Fruit fly (Drosophila melanogaster) whole organism, embryonic: ENCODE results near the gene CG15818.

Experiments
- CG10209 ChIP-seq: fragments of 200-800 bp; sonication (Bioruptor generic); optimal IDR thresholded peaks from 3 replicates; lab custom pipeline; 2017; ENCODE audit warnings: missing biosample characterization, mild to moderate bottlenecking, missing genetic modification characterization, missing genetic modification reagents
- CG10274 ChIP-seq: fragments of 200-800 bp; sonication (Bioruptor generic); optimal IDR thresholded peaks from 3 replicates; lab custom pipeline; 2017; ENCODE audit warnings: missing biosample characterization, mild to moderate bottlenecking, missing genetic modification characterization
- CG10366 ChIP-seq: fragments of 200-800 bp; sonication (Bioruptor generic); IDR thresholded peaks from 2 replicates; pipeline ENCODE4 v1.3.6; 2022; ENCODE audit warnings: missing biosample characterization, missing genetic modification characterization
- CG11398 ChIP-seq: fragments of 200-800 bp; sonication (Bioruptor generic); optimal IDR thresholded peaks from 2 replicates; lab custom pipeline; 2016; ENCODE audit warnings: missing biosample characterization, missing genetic modification characterization
- CG12104 ChIP-seq: fragments of 200-800 bp; sonication (Bioruptor generic); optimal IDR thresholded peaks from 3 replicates; lab custom pipeline; 2016; ENCODE audit warnings: missing biosample characterization, missing genetic modification characterization
- CG14667 ChIP-seq: fragments of 200-800 bp; sonication (Bioruptor generic); IDR thresholded peaks from 2 replicates; pipeline ENCODE4 v1.3.6; 2022; ENCODE audit warnings: missing biosample characterization, missing genetic modification characterization
- CG15601 ChIP-seq: fragments of 200-800 bp; sonication (Bioruptor generic); optimal IDR thresholded peaks from 3 replicates; lab custom pipeline; 2019; ENCODE audit warnings: missing biosample characterization, mild to moderate bottlenecking, missing genetic modification characterization, moderate library complexity
- CG31388 ChIP-seq: fragments of 200-800 bp; sonication (Bioruptor generic); optimal IDR thresholded peaks from 2 replicates; lab custom pipeline; 2016; ENCODE audit warnings: missing biosample characterization, missing genetic modification characterization
- CG3995 ChIP-seq: fragments of 200-800 bp; sonication (Bioruptor generic); optimal IDR thresholded peaks from 3 replicates; lab custom pipeline; 2016; ENCODE audit warnings: missing biosample characterization, missing genetic modification characterization
- CG4730 ChIP-seq: fragments of 200-800 bp; sonication (Bioruptor generic); IDR thresholded peaks from 2 replicates; pipeline ENCODE4 v1.3.6; 2022; ENCODE audit warnings: missing biosample characterization, missing genetic modification characterization
- CG6654 ChIP-seq: fragments of 200-800 bp; sonication (Bioruptor generic); optimal IDR thresholded peaks from 2 replicates; lab custom pipeline; 2017; ENCODE audit warnings: missing biosample characterization, mild to moderate bottlenecking, missing genetic modification characterization
- CG7357 ChIP-seq: fragments of 200-800 bp; sonication (Bioruptor generic); IDR thresholded peaks from 3 replicates; pipeline ENCODE4 v1.3.6; 2022; ENCODE audit warnings: missing biosample characterization, missing genetic modification characterization
- CG8388 ChIP-seq: fragments of 200-800 bp; sonication (Bioruptor generic); optimal IDR thresholded peaks from 2 replicates; lab custom pipeline; 2019; ENCODE audit warnings: missing biosample characterization, mild to moderate bottlenecking, missing genetic modification characterization, moderate library complexity
- CG9876 ChIP-seq: fragments of 200-800 bp; sonication (Bioruptor generic); optimal IDR thresholded peaks from 2 replicates; lab custom pipeline; 2016; ENCODE audit warnings: missing biosample characterization, missing genetic modification characterization
- CkIIα-i1 ChIP-seq: fragments of 200-800 bp; sonication (Bioruptor generic); IDR thresholded peaks from 2 replicates; pipeline ENCODE4 v1.3.6; 2022; ENCODE audit warnings: missing biosample characterization, missing genetic modification characterization
- Deaf1 ChIP-seq: fragments of 200-800 bp; optimal IDR thresholded peaks from 3 replicates; lab custom pipeline; 2019; ENCODE audit warnings: missing biosample characterization, mild to moderate bottlenecking, missing genetic modification characterization, moderate library complexity
- Doc3 ChIP-seq: fragments of 200-800 bp; sonication (Bioruptor generic); IDR thresholded peaks from 3 replicates; pipeline ENCODE4 v1.3.6; 2022; ENCODE audit warnings: missing biosample characterization, missing genetic modification characterization; ENCODE audit not compliant: partially characterized antibody
- Dp ChIP-seq: fragments of 200-800 bp; sonication (Bioruptor generic); optimal IDR thresholded peaks from 2 replicates; lab custom pipeline; 2018; ENCODE audit warnings: missing biosample characterization, mild to moderate bottlenecking, missing genetic modification characterization, moderate library complexity
- Ets97D ChIP-seq: fragments of 200-800 bp; sonication (Bioruptor generic); optimal IDR thresholded peaks from 3 replicates; lab custom pipeline; 2016; ENCODE audit warnings: missing biosample characterization, missing genetic modification characterization
- Hmr ChIP-seq: fragments of 200-800 bp; sonication (Bioruptor generic); optimal IDR thresholded peaks from 3 replicates; lab custom pipeline; 2017; ENCODE audit warnings: mild to moderate bottlenecking, missing biosample characterization, missing genetic modification reagents, missing genetic modification characterization
- Hmx ChIP-seq: fragments of 200-800 bp; sonication (Bioruptor generic); optimal IDR thresholded peaks from 2 replicates; lab custom pipeline; 2016; ENCODE audit warnings: missing biosample characterization, missing genetic modification characterization
- Lpt ChIP-seq: fragments of >200 bp; optimal IDR thresholded peaks from 2 replicates; lab custom pipeline; 2018; ENCODE audit warnings: missing biosample characterization, missing genetic modification characterization
- MBD-R2 ChIP-seq: fragments of 200-800 bp; sonication (Bioruptor generic); IDR thresholded peaks from 2 replicates; pipeline ENCODE4 v1.3.6; 2022; ENCODE audit warnings: missing biosample characterization, missing genetic modification characterization
- MTF-1 ChIP-seq: fragments of 200-800 bp; sonication (Bioruptor generic); optimal IDR thresholded peaks from 2 replicates; lab custom pipeline; 2018; ENCODE audit warnings: missing biosample characterization, mild to moderate bottlenecking, missing genetic modification characterization, borderline replicate concordance
- Mes4 ChIP-seq: fragments of 200-800 bp; sonication (Bioruptor generic); optimal IDR thresholded peaks from 2 replicates; lab custom pipeline; 2016; ENCODE audit warnings: missing biosample characterization, missing genetic modification characterization
- NK7.1 ChIP-seq: fragments of 200-800 bp; sonication (Bioruptor generic); optimal IDR thresholded peaks from 3 replicates; lab custom pipeline; 2016; ENCODE audit warnings: missing biosample characterization, missing genetic modification characterization
- Oli ChIP-seq: fragments of 200-800 bp; sonication (Bioruptor generic); optimal IDR thresholded peaks from 2 replicates; lab custom pipeline; 2018; ENCODE audit warnings: missing biosample characterization, mild to moderate bottlenecking, missing genetic modification characterization, moderate library complexity
- Poxn ChIP-seq: fragments of 200-800 bp; sonication (Bioruptor generic); IDR thresholded peaks from 2 replicates; pipeline ENCODE4 v1.3.6; 2022; ENCODE audit warnings: missing biosample characterization, missing genetic modification characterization
- Trl ChIP-seq, 3 experiments: fragments of >200 bp in 2 of 3; fragments of 200-800 bp in 1 of 3; sonication (Bioruptor generic) in 1 of 3; optimal IDR thresholded peaks; 2 replicates in 1 of 3; 3 replicates in 2 of 3; lab custom pipeline; 2016 to 2017; ENCODE audit warnings: missing biosample characterization in 1 of 3, missing genetic modification characterization in 1 of 3
- Xrp1 ChIP-seq: fragments of 200-800 bp; sonication (Bioruptor generic); IDR thresholded peaks from 2 replicates; pipeline ENCODE4 v1.3.6; 2022; ENCODE audit warnings: missing biosample characterization, missing genetic modification characterization
- ase ChIP-seq: fragments of 200-800 bp; sonication (Bioruptor generic); IDR thresholded peaks from 3 replicates; pipeline ENCODE4 v1.3.6; 2022; ENCODE audit warnings: missing biosample characterization, missing genetic modification characterization
- caup ChIP-seq: fragments of 200-800 bp; sonication (Bioruptor generic); optimal IDR thresholded peaks from 3 replicates; lab custom pipeline; 2017; ENCODE audit warnings: missing biosample characterization, mild to moderate bottlenecking, missing genetic modification characterization, moderate library complexity; ENCODE audit not compliant: severe bottlenecking
- chinmo ChIP-seq: fragments of 200-800 bp; sonication (Bioruptor generic); IDR thresholded peaks from 4 replicates; pipeline ENCODE4 v1.3.6; 2022; ENCODE audit warnings: missing biosample characterization, missing genetic modification characterization; ENCODE audit not compliant: partially characterized antibody
- chn ChIP-seq: fragments of 200-800 bp; sonication (Bioruptor generic); optimal IDR thresholded peaks from 2 replicates; lab custom pipeline; 2016; ENCODE audit warnings: missing biosample characterization, missing genetic modification characterization
- ci ChIP-seq: fragments of 200-800 bp; sonication (Bioruptor generic); IDR thresholded peaks from 3 replicates; pipeline ENCODE4 v1.3.6; 2022; ENCODE audit warnings: missing biosample characterization, missing genetic modification characterization
- gcm ChIP-seq: fragments of 200-800 bp; sonication (Bioruptor generic); optimal IDR thresholded peaks from 2 replicates; lab custom pipeline; 2019; ENCODE audit warnings: missing biosample characterization, mild to moderate bottlenecking, missing genetic modification characterization, moderate library complexity
- gsb ChIP-seq: fragments of 200-800 bp; sonication (Bioruptor generic); IDR thresholded peaks from 2 replicates; pipeline ENCODE4 v1.3.6; 2022; ENCODE audit warnings: missing biosample characterization, missing genetic modification characterization
- ind ChIP-seq: fragments of 200-800 bp; sonication (Bioruptor generic); optimal IDR thresholded peaks from 3 replicates; lab custom pipeline; 2016; ENCODE audit warnings: missing biosample characterization, missing genetic modification characterization
- lbe ChIP-seq: fragments of 200-800 bp; sonication (Bioruptor generic); optimal IDR thresholded peaks from 2 replicates; lab custom pipeline; 2016; ENCODE audit warnings: missing biosample characterization, mild to moderate bottlenecking, missing genetic modification characterization
- org-1 ChIP-seq: fragments of 200-800 bp; sonication (Bioruptor generic); optimal IDR thresholded peaks from 2 replicates; lab custom pipeline; 2017; ENCODE audit warnings: missing biosample characterization, missing genetic modification characterization
- psq ChIP-seq: fragments of 200-800 bp; sonication (Bioruptor generic); optimal IDR thresholded peaks from 2 replicates; lab custom pipeline; 2017; ENCODE audit warnings: missing biosample characterization, missing genetic modification characterization
- ranshi ChIP-seq: fragments of 200-800 bp; sonication (Bioruptor generic); IDR thresholded peaks from 2 replicates; pipeline ENCODE4 v1.3.6; 2022; ENCODE audit warnings: missing biosample characterization, missing genetic modification characterization
- salm ChIP-seq: fragments of 200-800 bp; sonication (Bioruptor generic); optimal IDR thresholded peaks from 2 replicates; lab custom pipeline; 2018; ENCODE audit warnings: missing biosample characterization, mild to moderate bottlenecking, missing genetic modification characterization
- slbo ChIP-seq: fragments of 200-800 bp; sonication (Bioruptor generic); IDR thresholded peaks from 2 replicates; pipeline ENCODE4 v1.3.6; 2022; ENCODE audit warnings: missing biosample characterization, missing genetic modification characterization
- stc ChIP-seq: fragments of 200-800 bp; sonication (Bioruptor generic); IDR thresholded peaks from 2 replicates; pipeline ENCODE4 v1.3.6; 2022; ENCODE audit warnings: missing biosample characterization, missing genetic modification characterization
- tna ChIP-seq: fragments of 200-800 bp; sonication (Bioruptor generic); IDR thresholded peaks from 2 replicates; pipeline ENCODE4 v1.3.6; 2022; ENCODE audit warnings: missing biosample characterization, missing genetic modification characterization; ENCODE audit not compliant: partially characterized antibody
- ttk ChIP-seq: fragments of 200-800 bp; sonication (Bioruptor generic); IDR thresholded peaks from 2 replicates; pipeline ENCODE4 v2.1.2; 2022; ENCODE audit warnings: missing biosample characterization, missing genetic modification characterization
- usp ChIP-seq: fragments of >200 bp; optimal IDR thresholded peaks from 2 replicates; lab custom pipeline; 2017; ENCODE audit warnings: missing biosample characterization, missing genetic modification characterization
- vfl ChIP-seq: fragments of 200-800 bp; sonication (Bioruptor generic); optimal IDR thresholded peaks from 2 replicates; lab custom pipeline; 2016; ENCODE audit warnings: missing biosample characterization, missing genetic modification characterization

The CG15818 gene

dm6 chr2L:7410609-7411008, at the start of gene CG15818:
Gene CG15818, plus strand, starts transcription at chr2L:7410909.
- TF ChIP-seq CG31388 (GFP tag; lab: Kevin White, UChicago) (no peak), CG4730 (GFP tag; lab: Robert Waterston, UW) (no peak), ind (GFP tag; lab: Kevin White, UChicago) (no peak), CG9876 (GFP tag; lab: Kevin White, UChicago) (no peak), Hmr (GFP tag; lab: Kevin White, UChicago) (no peak), MBD-R2 (GFP tag; lab: Robert Waterston, UW) (no peak), tna (no peak), Oli (tag; lab: Kevin White, UChicago) (no peak)

dm6 chr2L:7363079-7363478, 47.6 kb upstream of the CG15818 start, which contains the start of gene Wnt10:
Gene Wnt10, plus strand, starts transcription at chr2L:7363379.
- no peak for TF ChIP-seq ranshi (GFP tag; lab: Robert Waterston, UW)
- TF ChIP-seq NK7.1 = no peak
- no peak for TF ChIP-seq MTF-1 (GFP tag; lab: Kevin White, UChicago)
- no peak for TF ChIP-seq tna
- no peak for TF ChIP-seq psq (GFP tag; lab: Kevin White, UChicago)
- TF ChIP-seq Deaf1 (tag; lab: Kevin White, UChicago) = peak; percentile 83
- no peak for TF ChIP-seq CG12104

dm6 chr2L:7376157-7376556, 34.6 kb upstream of the CG15818 start:
- TF ChIP-seq lbe = peak; percentile 1
- TF ChIP-seq Hmx (GFP tag; lab: Kevin White, UChicago) = no peak
- no peak for TF ChIP-seq CG3995 (GFP tag; lab: Kevin White, UChicago)
- no peak for TF ChIP-seq CG15601 (tag; lab: Kevin White, UChicago)
- TF ChIP-seq Mes4 (GFP tag; lab: Kevin White, UChicago) = no peak
- TF ChIP-seq Dp (GFP tag; lab: Kevin White, UChicago) = no peak
- TF ChIP-seq CG14667 (GFP tag; lab: Robert Waterston, UW) = no peak
- no peak for TF ChIP-seq CG10209 (GFP tag; lab: Kevin White, UChicago)
- peak; percentile 59; the same call in 2 of the 3 replicates for TF ChIP-seq ase
- no peak for TF ChIP-seq usp
- peak; percentile 47; the same call in 1 of the 2 replicates for TF ChIP-seq ttk
- TF ChIP-seq Ets97D (GFP tag; lab: Kevin White, UChicago) = no peak
- no peak for TF ChIP-seq gcm
- no peak for TF ChIP-seq caup (GFP tag; lab: Kevin White, UChicago)
- no peak for TF ChIP-seq chn (GFP tag; lab: Kevin White, UChicago)
- TF ChIP-seq Lpt (GFP tag; lab: Kevin White, UChicago) = no peak
- TF ChIP-seq chinmo = no peak
- TF ChIP-seq CG10366 = peak; percentile 54
- no peak for TF ChIP-seq vfl (GFP tag; lab: Kevin White, UChicago)
- no peak for TF ChIP-seq Trl (optimal IDR thresholded peaks at IDR 0.05; lab: Kevin White, UChicago)
- TF ChIP-seq Trl (GFP tag; optimal IDR thresholded peaks at IDR 0.05; lab: Kevin White, UChicago) = peak; percentile 5
- peak; percentile 35 for TF ChIP-seq slbo
- 0 out of 3 replicates have a peak, but pooled peaks have one; percentile 10 for TF ChIP-seq CG7357 (GFP tag; lab: Robert Waterston, UW)
- TF ChIP-seq CkIIα-i1 (GFP tag; lab: Robert Waterston, UW) = no peak
- peak; percentile 63; the same call in 2 of the 3 replicates for TF ChIP-seq ci (GFP tag; lab: Robert Waterston, UW)
- TF ChIP-seq gsb (GFP tag; lab: Robert Waterston, UW) = no peak
- no peak for TF ChIP-seq CG10274
- TF ChIP-seq Doc3 (GFP tag; lab: Robert Waterston, UW) = no peak
- TF ChIP-seq CG11398 = no peak
- TF ChIP-seq salm (tag; lab: Kevin White, UChicago) = no peak
- TF ChIP-seq CG8388 = no peak
- no peak for TF ChIP-seq org-1 (GFP tag; lab: Kevin White, UChicago)
- no peak for TF ChIP-seq CG6654 (GFP tag; lab: Kevin White, UChicago)
- peak; percentile 62; the same call in 1 of the 2 replicates for TF ChIP-seq Xrp1 (GFP tag; lab: Robert Waterston, UW)
- TF ChIP-seq Poxn = no peak
- TF ChIP-seq stc (GFP tag; lab: Robert Waterston, UW) = peak; percentile 45; the same call in 1 of the 2 replicates
